Worm (Caenorhabditis elegans) whole organism, L4 larva: ENCODE results near the gene aff-1.

Experiments used
- D1046.2 ChIP-seq: fragments of 200-800 bp; sonication (Bioruptor generic); IDR thresholded peaks from 2 replicates; pipeline ENCODE4 v1.3.6; 2022; ENCODE audit warnings: missing genetic modification characterization, missing compliant biosample characterization
- F44E2.7 ChIP-seq: fragments of 200-800 bp; sonication (Bioruptor generic); IDR thresholded peaks from 2 replicates; pipeline ENCODE4 v2.1.2; 2022; ENCODE audit warnings: missing genetic modification characterization, missing compliant biosample characterization
- F49E8.2 ChIP-seq: sonication (generic microtip); optimal IDR thresholded peaks from 2 replicates; lab custom pipeline; 2016; ENCODE audit warnings: missing compliant biosample characterization, mild to moderate bottlenecking, missing genetic modification characterization, borderline replicate concordance
- R02D3.7 ChIP-seq: fragments of 150-350 bp; sonication (generic microtip); optimal IDR thresholded peaks from 3 replicates; lab custom pipeline; 2014; ENCODE audit warnings: missing biosample characterization, missing genetic modification characterization
- T26A8.4 ChIP-seq: fragments of 200-800 bp; sonication (Bioruptor generic); IDR thresholded peaks from 2 replicates; pipeline ENCODE4 v1.3.6; 2022; ENCODE audit warnings: missing genetic modification characterization, missing compliant biosample characterization
- Y5F2A.4 ChIP-seq: fragments of 200-800 bp; sonication (Bioruptor generic); optimal IDR thresholded peaks from 2 replicates; lab custom pipeline; 2018; ENCODE audit warnings: mild to moderate bottlenecking, missing genetic modification characterization, missing compliant biosample characterization
- Y75B8A.6 ChIP-seq: fragments of 200-800 bp; sonication (Bioruptor generic); IDR thresholded peaks from 2 replicates; pipeline ENCODE4 v1.3.6; 2022; ENCODE audit warnings: missing genetic modification reagents, missing genetic modification characterization, missing compliant biosample characterization
- ZK546.5 ChIP-seq, 2 experiments: sonication (generic microtip); optimal IDR thresholded peaks; 2 replicates each; lab custom pipeline; 2017; ENCODE audit warnings: missing biosample characterization in 2 of 2, missing genetic modification characterization in 2 of 2
- aha-1 ChIP-seq: fragments of 150-350 bp; peaks from one replicate; lab custom pipeline; 2014; ENCODE audit warnings: missing biosample characterization, missing genetic modification characterization
- aly-2 ChIP-seq: sonication (generic microtip); optimal IDR thresholded peaks from 2 replicates; lab custom pipeline; 2018; ENCODE audit warnings: missing biosample characterization, missing genetic modification characterization
- arid-1 ChIP-seq: fragments of 200-800 bp; sonication (Bioruptor generic); conservative IDR thresholded peaks from 2 replicates; pipeline ENCODE4 v1.3.6; 2022; ENCODE audit warnings: missing genetic modification reagents, missing genetic modification characterization, missing compliant biosample characterization
- ceh-32 ChIP-seq: sonication (generic microtip); optimal IDR thresholded peaks from 2 replicates; lab custom pipeline; 2016; ENCODE audit warnings: mild to moderate bottlenecking, missing genetic modification characterization, missing compliant biosample characterization; ENCODE audit not compliant: poor library complexity
- ceh-62 ChIP-seq: sonication (generic microtip); optimal IDR thresholded peaks from 2 replicates; lab custom pipeline; 2017; ENCODE audit warnings: missing biosample characterization, missing genetic modification characterization
- ces-1 ChIP-seq: fragments of 150-350 bp; sonication (generic microtip); optimal IDR thresholded peaks from 4 replicates; lab custom pipeline; 2014; ENCODE audit warnings: missing biosample characterization, missing genetic modification reagents, missing genetic modification characterization
- daf-16 ChIP-seq, 3 experiments: sonication (generic microtip); optimal IDR thresholded peaks; 2 replicates each; lab custom pipeline; 2016 to 2017; ENCODE audit warnings: missing genetic modification characterization in 3 of 3, missing genetic modification reagents in 3 of 3, mild to moderate bottlenecking in 2 of 3, missing compliant biosample characterization in 2 of 3, missing biosample characterization in 1 of 3, moderate library complexity in 1 of 3
- daf-19 ChIP-seq: fragments of 200-800 bp; sonication (Bioruptor generic); conservative IDR thresholded peaks from 2 replicates; pipeline ENCODE4 v1.3.6; 2022; ENCODE audit warnings: missing genetic modification characterization, missing compliant biosample characterization
- daf-8 ChIP-seq: fragments of 200-800 bp; sonication (Bioruptor generic); IDR thresholded peaks from 2 replicates; pipeline ENCODE4 v1.3.6; 2022; ENCODE audit warnings: missing genetic modification characterization, missing compliant biosample characterization
- dmd-6 ChIP-seq: fragments of 200-800 bp; sonication (Bioruptor generic); IDR thresholded peaks from 2 replicates; pipeline ENCODE4 v1.3.6; 2022; ENCODE audit warnings: missing genetic modification reagents, missing genetic modification characterization, missing compliant biosample characterization
- dmd-9 ChIP-seq: fragments of 200-800 bp; sonication (Bioruptor generic); IDR thresholded peaks from 2 replicates; pipeline ENCODE4 v1.3.6; 2022; ENCODE audit warnings: missing genetic modification reagents, missing genetic modification characterization, missing compliant biosample characterization
- dve-1 ChIP-seq: sonication (generic microtip); optimal IDR thresholded peaks from 2 replicates; lab custom pipeline; 2017; ENCODE audit warnings: antibody characterized with exemption, mild to moderate bottlenecking, missing genetic modification characterization, missing compliant biosample characterization; ENCODE audit not compliant: insufficient read depth
- fkh-10 ChIP-seq: fragments of 150-350 bp; optimal IDR thresholded peaks from 2 replicates; lab custom pipeline; 2014; ENCODE audit warnings: missing biosample characterization, missing genetic modification reagents, missing genetic modification characterization
- gei-8 ChIP-seq: fragments of 200-800 bp; sonication (Bioruptor generic); optimal IDR thresholded peaks from 2 replicates; lab custom pipeline; 2018; ENCODE audit warnings: mild to moderate bottlenecking, missing genetic modification characterization, missing compliant biosample characterization
- hif-1 ChIP-seq, 2 experiments: sonication (generic microtip); optimal IDR thresholded peaks; 2 replicates each; lab custom pipeline; 2016 to 2017; ENCODE audit warnings: missing compliant biosample characterization in 2 of 2, missing genetic modification characterization in 2 of 2, missing genetic modification reagents in 2 of 2, missing genotype in 2 of 2, mild to moderate bottlenecking in 1 of 2
- hmg-1.1 ChIP-seq: fragments of 200-800 bp; sonication (Bioruptor generic); IDR thresholded peaks from 2 replicates; pipeline ENCODE4 v1.3.6; 2022; ENCODE audit warnings: missing genetic modification reagents, missing genetic modification characterization, missing compliant biosample characterization
- jun-1 ChIP-seq: fragments of 150-350 bp; optimal IDR thresholded peaks from 2 replicates; lab custom pipeline; 2014; ENCODE audit warnings: missing biosample characterization, missing genetic modification reagents, missing genetic modification characterization
- lin-1 ChIP-seq: fragments of 200-800 bp; sonication (Bioruptor generic); IDR thresholded peaks from 2 replicates; pipeline ENCODE4 v1.3.6; 2022; ENCODE audit warnings: missing genetic modification reagents, missing genetic modification characterization, missing compliant biosample characterization
- lin-13 ChIP-seq: fragments of 150-350 bp; optimal IDR thresholded peaks from 2 replicates; lab custom pipeline; 2014; ENCODE audit warnings: missing biosample characterization, missing genetic modification reagents, missing genetic modification characterization
- lin-29 ChIP-seq: fragments of 200-800 bp; sonication (Bioruptor generic); IDR thresholded peaks from 2 replicates; pipeline ENCODE4 v1.3.6; 2022; ENCODE audit warnings: missing genetic modification reagents, missing genetic modification characterization, missing compliant biosample characterization
- lin-38 ChIP-seq: fragments of 200-800 bp; sonication (Bioruptor generic); IDR thresholded peaks from 2 replicates; pipeline ENCODE4 v1.3.6; 2022; ENCODE audit warnings: missing genetic modification reagents, missing genetic modification characterization, missing compliant biosample characterization
- lir-3 ChIP-seq: sonication (generic microtip); optimal IDR thresholded peaks from 2 replicates; lab custom pipeline; 2016; ENCODE audit warnings: mild to moderate bottlenecking, missing genetic modification characterization, missing compliant biosample characterization
- madf-9 ChIP-seq: fragments of 200-800 bp; sonication (Bioruptor generic); conservative IDR thresholded peaks from 2 replicates; pipeline ENCODE4 v1.3.6; 2022; ENCODE audit warnings: missing genetic modification reagents, missing genetic modification characterization, missing compliant biosample characterization
- mes-2 ChIP-seq: sonication (generic microtip); optimal IDR thresholded peaks from 2 replicates; lab custom pipeline; 2016; ENCODE audit warnings: missing genotype, mild to moderate bottlenecking, missing genetic modification characterization, missing compliant biosample characterization; ENCODE audit not compliant: poor library complexity, severe bottlenecking
- mxl-3 ChIP-seq: fragments of 200-800 bp; sonication (Bioruptor generic); optimal IDR thresholded peaks from 2 replicates; lab custom pipeline; 2018; ENCODE audit warnings: mild to moderate bottlenecking, missing genetic modification characterization, missing compliant biosample characterization
- nhr-111 ChIP-seq: fragments of 200-800 bp; sonication (Bioruptor generic); optimal IDR thresholded peaks from 2 replicates; lab custom pipeline; 2018; ENCODE audit warnings: mild to moderate bottlenecking, missing genetic modification characterization, missing compliant biosample characterization
- nhr-237 ChIP-seq: sonication (generic microtip); optimal IDR thresholded peaks from 2 replicates; lab custom pipeline; 2017; ENCODE audit warnings: missing biosample characterization, missing genetic modification characterization
- nhr-48 ChIP-seq: sonication (generic microtip); optimal IDR thresholded peaks from 2 replicates; lab custom pipeline; 2016; ENCODE audit warnings: mild to moderate bottlenecking, missing genetic modification characterization, missing compliant biosample characterization
- pha-4 ChIP-seq, 2 experiments: fragments of 150-350 bp in 1 of 2; fragments of 200-800 bp in 1 of 2; sonication (Bioruptor generic) in 1 of 2; IDR thresholded peaks in 1 of 2; optimal IDR thresholded peaks in 1 of 2; 2 replicates each; pipeline versions ENCODE4 v1.3.6 to Lab custom; 2014 to 2022; ENCODE audit warnings: missing genetic modification characterization in 2 of 2, missing genetic modification reagents in 2 of 2, missing biosample characterization in 1 of 2, missing compliant biosample characterization in 1 of 2
- pqm-1 ChIP-seq: sonication (generic microtip); optimal IDR thresholded peaks from 2 replicates; lab custom pipeline; 2017; ENCODE audit warnings: missing biosample characterization, missing genetic modification characterization
- skn-1 ChIP-seq: fragments of 150-350 bp; optimal IDR thresholded peaks from 2 replicates; lab custom pipeline; 2014; ENCODE audit warnings: missing biosample characterization, missing genetic modification characterization
- snpc-1.2 ChIP-seq: fragments of 200-800 bp; sonication (Bioruptor generic); IDR thresholded peaks from 2 replicates; pipeline ENCODE4 v1.3.6; 2022; ENCODE audit warnings: missing genetic modification reagents, missing genetic modification characterization, missing compliant biosample characterization
- snpc-4 ChIP-seq: fragments of 150-350 bp; optimal IDR thresholded peaks from 2 replicates; lab custom pipeline; 2014; ENCODE audit warnings: missing biosample characterization, missing genetic modification characterization
- zag-1 ChIP-seq: fragments of 150-350 bp; optimal IDR thresholded peaks from 2 replicates; lab custom pipeline; 2014; ENCODE audit warnings: missing biosample characterization, missing genetic modification characterization
- zip-11 ChIP-seq: fragments of 200-800 bp; sonication (Bioruptor generic); IDR thresholded peaks from 2 replicates; pipeline ENCODE4 v1.3.6; 2022; ENCODE audit warnings: missing genetic modification characterization, missing compliant biosample characterization
- zip-2 ChIP-seq: fragments of 150-350 bp; optimal IDR thresholded peaks from 2 replicates; lab custom pipeline; 2014; ENCODE audit warnings: missing biosample characterization, missing genetic modification characterization
- ztf-7 ChIP-seq: fragments of 150-350 bp; optimal IDR thresholded peaks from 2 replicates; lab custom pipeline; 2014; ENCODE audit warnings: missing biosample characterization, missing genetic modification characterization

The aff-1 gene

ce11 chrII:6832695-6833389 lies 30.7 kb downstream of the aff-1 start (continued):
- TF ChIP-seq F44E2.7 (GFP tag; lab: Robert Waterston, UW), result no peak
- no peak for TF ChIP-seq zag-1 (tag; lab: Kevin White, UChicago)
- no peak for TF ChIP-seq daf-8 (GFP tag; lab: Robert Waterston, UW)
- TF ChIP-seq madf-9, result no peak
- no peak for TF ChIP-seq nhr-237
- TF ChIP-seq fkh-10 (GFP tag; lab: Kevin White, UChicago), result no peak
- TF ChIP-seq daf-19 (GFP tag; lab: Robert Waterston, UW), result no peak
- TF ChIP-seq snpc-4, result no peak
- no peak for TF ChIP-seq ztf-7
- no peak for TF ChIP-seq snpc-1.2 (GFP tag; lab: Robert Waterston, UW)
- TF ChIP-seq zip-11, result no peak
- TF ChIP-seq hmg-1.1 (GFP tag; lab: Robert Waterston, UW), result 0 out of 2 replicates have a peak, but pooled peaks have one; percentile 12
- TF ChIP-seq mxl-3 (GFP tag; lab: Kevin White, UChicago), result peak; percentile 7
- no peak for TF ChIP-seq pqm-1 (tag; lab: Kevin White, UChicago)
- TF ChIP-seq lir-3 (tag; lab: Kevin White, UChicago), result no peak
- TF ChIP-seq, all 104 proteins: peak for 9

- TF ChIP-seq snpc-4, result no peak
- TF ChIP-seq nhr-111 (GFP tag; lab: Kevin White, UChicago), result no peak
- TF ChIP-seq skn-1 (tag; lab: Kevin White, UChicago), result no peak
- no peak for TF ChIP-seq jun-1 (tag; lab: Kevin White, UChicago)
- TF ChIP-seq ces-1, result peak; percentile 51
- TF ChIP-seq lin-29, result no peak
- no peak for TF ChIP-seq dve-1
Observed at ce11 chrII:6832207-6832606, 31.3 kb downstream of the aff-1 start.

ce11 chrII:6831531-6832201 lies 31.9 kb downstream of the aff-1 start:
- no peak for TF ChIP-seq Y75B8A.6
- TF ChIP-seq ZK546.5 (tag; optimal IDR thresholded peaks at IDR 0.05; lab: Kevin White, UChicago), result no peak
- TF ChIP-seq dmd-6 (GFP tag; lab: Robert Waterston, UW), result no peak
- no peak for TF ChIP-seq lin-38
- TF ChIP-seq fkh-10 (GFP tag; lab: Kevin White, UChicago), result no peak
- no peak for TF ChIP-seq D1046.2 (GFP tag; lab: Robert Waterston, UW)
- no peak for TF ChIP-seq snpc-4
- TF ChIP-seq lin-13, result no peak
- TF ChIP-seq zip-11, result no peak
- TF ChIP-seq pha-4 (GFP tag; IDR thresholded peaks at IDR 0.05; lab: Robert Waterston, UW), result no peak
- TF ChIP-seq pha-4 (tag; optimal IDR thresholded peaks at IDR 0.05; lab: Kevin White, UChicago), result peak; percentile 10
- no peak for TF ChIP-seq daf-16 (GFP tag; optimal IDR thresholded peaks at IDR 0.05; lab: Kevin White, UChicago)
- peak; percentile 29 for TF ChIP-seq daf-16 (tag; optimal IDR thresholded peaks at IDR 0.05; lab: Kevin White, UChicago)
- no peak for TF ChIP-seq madf-9
- no peak for TF ChIP-seq nhr-48
- TF ChIP-seq aly-2 (tag; lab: Kevin White, UChicago), result no peak
- TF ChIP-seq F49E8.2 (tag; lab: Kevin White, UChicago), result no peak
- TF ChIP-seq arid-1 (GFP tag; lab: Robert Waterston, UW), result no peak
- no peak for TF ChIP-seq dve-1
- no peak for TF ChIP-seq F44E2.7 (GFP tag; lab: Robert Waterston, UW)
- TF ChIP-seq zip-2 (tag; lab: Kevin White, UChicago), result no peak
- TF ChIP-seq Y5F2A.4, result no peak
- no peak for TF ChIP-seq T26A8.4 (GFP tag; lab: Robert Waterston, UW)
- TF ChIP-seq ceh-32 (tag; lab: Kevin White, UChicago), result no peak
- peak; percentile 9 for TF ChIP-seq mes-2
- no peak for TF ChIP-seq lin-29
- TF ChIP-seq hif-1 (tag; optimal IDR thresholded peaks at IDR 0.05; lab: Kevin White, UChicago), result no peak
- no peak for TF ChIP-seq gei-8
- no peak for TF ChIP-seq R02D3.7 (tag; lab: Kevin White, UChicago)
- TF ChIP-seq lin-1, result no peak
- TF ChIP-seq ceh-62 (tag; lab: Kevin White, UChicago), result no peak
- peak; percentile 93 for TF ChIP-seq aha-1
- no peak for TF ChIP-seq dmd-9 (GFP tag; lab: Robert Waterston, UW)
